Fruit fly (Drosophila melanogaster) whole organism: Measurements from ENCODE around the gene CG3222.

Source experiments
- CG8478 ChIP-seq: fragments of >200 bp; optimal IDR thresholded peaks from 2 replicates; lab custom pipeline; 2018; ENCODE audit warnings: inconsistent platforms
- EcR ChIP-seq, 2 experiments: fragments of >200 bp; optimal IDR thresholded peaks; 2 replicates each; lab custom pipeline; 2017; ENCODE audit warnings: missing biosample characterization in 2 of 2, missing genetic modification characterization in 2 of 2, missing genetic modification reagents in 2 of 2
- pan ChIP-seq: fragments of >200 bp; optimal IDR thresholded peaks from 2 replicates; lab custom pipeline; 2017
- psq ChIP-seq: fragments of >200 bp; optimal IDR thresholded peaks from 2 replicates; lab custom pipeline; 2017
- usp ChIP-seq: fragments of >200 bp; optimal IDR thresholded peaks from 2 replicates; lab custom pipeline; 2017; ENCODE audit warnings: missing biosample characterization, missing genetic modification characterization, mixed read lengths

DNA sequence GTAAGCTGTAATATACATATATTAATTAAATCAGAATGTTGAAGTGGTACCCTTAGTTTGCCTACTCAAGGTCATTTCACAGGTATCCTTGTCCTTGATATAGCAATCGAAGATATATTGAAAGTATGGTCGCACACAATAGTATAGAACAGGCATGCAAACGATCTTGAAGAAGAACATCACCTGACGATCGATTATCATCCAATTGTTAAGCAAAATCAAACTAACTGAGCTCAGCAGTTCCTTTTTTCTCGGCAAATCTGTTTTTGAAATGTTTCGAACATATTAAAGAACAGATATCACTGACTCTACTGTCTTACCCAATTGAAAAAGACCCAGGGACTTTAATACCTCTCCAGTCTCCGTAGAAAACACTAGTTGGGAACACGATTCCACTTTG, 29.6 kb downstream of the CG3222 start, which contains the start of gene Cyp40:
- TF ChIP-seq psq (lab: Kevin White, UChicago) = no peak
- no peak for TF ChIP-seq pan (lab: Kevin White, UChicago)
- no peak for TF ChIP-seq usp (GFP tag; lab: Kevin White, UChicago)
- TF ChIP-seq CG8478 (lab: Kevin White, UChicago) = no peak
- TF ChIP-seq EcR (GFP tag; optimal IDR thresholded peaks at IDR 0.05; lab: Kevin White, UChicago) = no peak
